Fruit fly (Drosophila melanogaster) whole organism, prepupa: ENCODE data around the gene Tpt.

Source experiments
- Blimp-1 ChIP-seq: fragments of 200-800 bp; sonication (Bioruptor generic); optimal IDR thresholded peaks from 3 replicates; lab custom pipeline; 2017; ENCODE audit warnings: missing biosample characterization, missing genetic modification characterization, mild to moderate bottlenecking, moderate library complexity, missing genetic modification reagents
- CG10631 ChIP-seq: fragments of 200-800 bp; sonication (Bioruptor generic); optimal IDR thresholded peaks from 2 replicates; lab custom pipeline; 2016; ENCODE audit warnings: missing biosample characterization, missing genetic modification characterization
- CG10669 ChIP-seq: fragments of 200-800 bp; sonication (Bioruptor generic); optimal IDR thresholded peaks from 3 replicates; lab custom pipeline; 2018; ENCODE audit warnings: missing biosample characterization, mild to moderate bottlenecking, missing genetic modification characterization, moderate library complexity
- CG11294 ChIP-seq: fragments of 200-800 bp; sonication (Bioruptor generic); IDR thresholded peaks from 2 replicates; pipeline ENCODE4 v1.3.6; 2022; ENCODE audit warnings: missing biosample characterization, missing genetic modification characterization
- CG11902 ChIP-seq: fragments of 200-800 bp; sonication (Bioruptor generic); optimal IDR thresholded peaks from 3 replicates; lab custom pipeline; 2016; ENCODE audit warnings: missing biosample characterization, missing genetic modification characterization
- CG15336 ChIP-seq: fragments of 200-800 bp; sonication (Bioruptor generic); IDR thresholded peaks from 2 replicates; pipeline ENCODE4 v1.3.6; 2022; ENCODE audit warnings: missing biosample characterization, missing genetic modification characterization
- CG16779 ChIP-seq: fragments of 200-800 bp; sonication (Bioruptor generic); optimal IDR thresholded peaks from 3 replicates; lab custom pipeline; 2017; ENCODE audit warnings: missing biosample characterization, mild to moderate bottlenecking, missing genetic modification characterization
- CG3032 ChIP-seq: fragments of 200-800 bp; optimal IDR thresholded peaks from 2 replicates; lab custom pipeline; 2019; ENCODE audit warnings: missing biosample characterization, mild to moderate bottlenecking, missing genetic modification characterization, moderate library complexity
- CG31627 ChIP-seq: fragments of 200-800 bp; sonication (Bioruptor generic); optimal IDR thresholded peaks from 3 replicates; lab custom pipeline; 2016; ENCODE audit warnings: missing biosample characterization, missing genetic modification characterization
- CG3919 ChIP-seq: fragments of 200-800 bp; sonication (Bioruptor generic); optimal IDR thresholded peaks from 3 replicates; lab custom pipeline; 2016; ENCODE audit warnings: missing biosample characterization, missing genetic modification characterization
- CG4318 ChIP-seq: fragments of 200-800 bp; sonication (Bioruptor generic); optimal IDR thresholded peaks from 3 replicates; lab custom pipeline; 2017; ENCODE audit warnings: missing biosample characterization, mild to moderate bottlenecking, missing genetic modification characterization
- CG6276 ChIP-seq: fragments of 200-800 bp; sonication (Bioruptor generic); optimal IDR thresholded peaks from 2 replicates; lab custom pipeline; 2017; ENCODE audit warnings: missing biosample characterization, mild to moderate bottlenecking, missing genetic modification characterization
- CG6792 ChIP-seq: fragments of 200-800 bp; sonication (Bioruptor generic); optimal IDR thresholded peaks from 3 replicates; lab custom pipeline; 2016; ENCODE audit warnings: missing biosample characterization, missing genetic modification characterization
- CG6808 ChIP-seq: fragments of 200-800 bp; sonication (Bioruptor generic); optimal IDR thresholded peaks from 3 replicates; lab custom pipeline; 2017; ENCODE audit warnings: missing biosample characterization, missing genetic modification characterization, mild to moderate bottlenecking, moderate library complexity, missing genetic modification reagents
- CG6854 ChIP-seq: fragments of 200-800 bp; sonication (Bioruptor generic); optimal IDR thresholded peaks from 2 replicates; lab custom pipeline; 2017; ENCODE audit warnings: missing biosample characterization, mild to moderate bottlenecking, missing genetic modification characterization
- CG8119 ChIP-seq: fragments of 200-800 bp; sonication (Bioruptor generic); IDR thresholded peaks from 3 replicates; pipeline ENCODE4 v1.3.6; 2022; ENCODE audit warnings: missing biosample characterization, missing genetic modification characterization
- CG8632 ChIP-seq: fragments of 200-800 bp; sonication (Bioruptor generic); optimal IDR thresholded peaks from 3 replicates; lab custom pipeline; 2016; ENCODE audit warnings: missing biosample characterization, missing genetic modification characterization
- CG9139 ChIP-seq: fragments of 200-800 bp; sonication (Bioruptor generic); optimal IDR thresholded peaks from 3 replicates; lab custom pipeline; 2017; ENCODE audit warnings: missing biosample characterization, mild to moderate bottlenecking, missing genetic modification characterization
- Eip78C ChIP-seq: fragments of 200-800 bp; sonication (Bioruptor generic); peaks from one replicate; lab custom pipeline; 2016; ENCODE audit warnings: missing biosample characterization, missing genetic modification characterization
- Eip93F ChIP-seq: fragments of 200-800 bp; sonication (Bioruptor generic); optimal IDR thresholded peaks from 2 replicates; lab custom pipeline; 2016; ENCODE audit warnings: missing biosample characterization, mild to moderate bottlenecking, missing genetic modification characterization
- Ets21C ChIP-seq: fragments of 200-800 bp; sonication (Bioruptor generic); optimal IDR thresholded peaks from 3 replicates; lab custom pipeline; 2016; ENCODE audit warnings: missing biosample characterization, missing genetic modification characterization
- Ets96B ChIP-seq: fragments of 200-800 bp; optimal IDR thresholded peaks from 2 replicates; lab custom pipeline; 2019; ENCODE audit warnings: missing biosample characterization, mild to moderate bottlenecking, missing genetic modification characterization, moderate library complexity
- Gug ChIP-seq: fragments of 200-800 bp; sonication (Bioruptor generic); IDR thresholded peaks from 2 replicates; pipeline ENCODE4 v1.3.6; 2022; ENCODE audit warnings: missing biosample characterization, missing genetic modification characterization
- Hr39 ChIP-seq: fragments of 200-800 bp; sonication (Bioruptor generic); optimal IDR thresholded peaks from 2 replicates; lab custom pipeline; 2016; ENCODE audit warnings: missing biosample characterization, missing genetic modification characterization
- Hr4 ChIP-seq: fragments of 200-800 bp; sonication (Bioruptor generic); optimal IDR thresholded peaks from 3 replicates; lab custom pipeline; 2016; ENCODE audit warnings: missing biosample characterization, missing genetic modification characterization
- Lpt ChIP-seq: fragments of 200-800 bp; sonication (Bioruptor generic); optimal IDR thresholded peaks from 3 replicates; lab custom pipeline; 2016; ENCODE audit warnings: missing biosample characterization, missing genetic modification characterization
- Met ChIP-seq: fragments of 200-800 bp; sonication (Bioruptor generic); optimal IDR thresholded peaks from 3 replicates; lab custom pipeline; 2016; ENCODE audit warnings: missing biosample characterization, missing genetic modification characterization
- OdsH ChIP-seq: fragments of 200-800 bp; sonication (Bioruptor generic); optimal IDR thresholded peaks from 3 replicates; lab custom pipeline; 2016; ENCODE audit warnings: missing biosample characterization, missing genetic modification characterization
- Smox ChIP-seq: fragments of 200-800 bp; sonication (Bioruptor generic); optimal IDR thresholded peaks from 3 replicates; lab custom pipeline; 2016; ENCODE audit warnings: missing biosample characterization, missing genetic modification characterization
- Sox102F ChIP-seq: fragments of 200-800 bp; sonication (Bioruptor generic); optimal IDR thresholded peaks from 2 replicates; lab custom pipeline; 2016; ENCODE audit warnings: missing biosample characterization, mild to moderate bottlenecking, missing genetic modification characterization
- Sox14 ChIP-seq: fragments of 200-800 bp; sonication (Bioruptor generic); optimal IDR thresholded peaks from 3 replicates; lab custom pipeline; 2016; ENCODE audit warnings: missing biosample characterization, missing genetic modification characterization
- Sox15 ChIP-seq: fragments of 200-800 bp; sonication (Bioruptor generic); optimal IDR thresholded peaks from 3 replicates; lab custom pipeline; 2016; ENCODE audit warnings: missing biosample characterization, missing genetic modification characterization
- achi ChIP-seq: fragments of 200-800 bp; sonication (Bioruptor generic); optimal IDR thresholded peaks from 3 replicates; lab custom pipeline; 2016; ENCODE audit warnings: missing biosample characterization, missing genetic modification characterization
- cyc ChIP-seq: fragments of 200-800 bp; sonication (Bioruptor generic); optimal IDR thresholded peaks from 3 replicates; lab custom pipeline; 2016; ENCODE audit warnings: missing biosample characterization, missing genetic modification characterization
- dac ChIP-seq: fragments of 200-800 bp; sonication (Bioruptor generic); optimal IDR thresholded peaks from 2 replicates; lab custom pipeline; 2017; ENCODE audit warnings: missing biosample characterization, mild to moderate bottlenecking, missing genetic modification characterization
- esn ChIP-seq: fragments of 200-800 bp; sonication (Bioruptor generic); optimal IDR thresholded peaks from 2 replicates; lab custom pipeline; 2016; ENCODE audit warnings: missing biosample characterization, mild to moderate bottlenecking, missing genetic modification characterization, moderate library complexity
- fd59A ChIP-seq: fragments of 200-800 bp; sonication (Bioruptor generic); optimal IDR thresholded peaks from 2 replicates; lab custom pipeline; 2017; ENCODE audit warnings: missing biosample characterization, mild to moderate bottlenecking, missing genetic modification characterization, missing genetic modification reagents
- fd85E ChIP-seq: fragments of 200-800 bp; sonication (Bioruptor generic); optimal IDR thresholded peaks from 3 replicates; lab custom pipeline; 2016; ENCODE audit warnings: missing biosample characterization, missing genetic modification characterization
- fkh ChIP-seq: fragments of 200-800 bp; sonication (Bioruptor generic); optimal IDR thresholded peaks from 3 replicates; lab custom pipeline; 2017; ENCODE audit warnings: missing biosample characterization, mild to moderate bottlenecking, missing genetic modification characterization, moderate library complexity
- lz ChIP-seq: fragments of 200-800 bp; sonication (Bioruptor generic); optimal IDR thresholded peaks from 3 replicates; lab custom pipeline; 2016; ENCODE audit warnings: missing biosample characterization, missing genetic modification characterization
- net ChIP-seq: fragments of 200-800 bp; sonication (Bioruptor generic); optimal IDR thresholded peaks from 3 replicates; lab custom pipeline; 2016; ENCODE audit warnings: missing biosample characterization, missing genetic modification characterization
- ss ChIP-seq, 2 experiments: fragments of 200-800 bp; sonication (Bioruptor generic); optimal IDR thresholded peaks; 2 replicates in 1 of 2; 3 replicates in 1 of 2; lab custom pipeline; 2017 to 2018; ENCODE audit warnings: mild to moderate bottlenecking in 2 of 2, missing biosample characterization in 2 of 2, missing genetic modification characterization in 2 of 2, moderate library complexity in 1 of 2
- svp ChIP-seq: fragments of 200-800 bp; sonication (Bioruptor generic); peaks from one replicate; lab custom pipeline; 2016; ENCODE audit warnings: missing biosample characterization, missing genetic modification characterization
- topi ChIP-seq: fragments of 200-800 bp; sonication (Bioruptor generic); optimal IDR thresholded peaks from 3 replicates; lab custom pipeline; 2016; ENCODE audit warnings: missing biosample characterization, missing genetic modification characterization
- vri ChIP-seq: fragments of 200-800 bp; sonication (Bioruptor generic); optimal IDR thresholded peaks from 3 replicates; lab custom pipeline; 2016; ENCODE audit warnings: missing biosample characterization, mild to moderate bottlenecking, missing genetic modification characterization

Gene Tpt

dm6 chr3L:8370922-8371321 is 34.2 kb downstream of the Tpt start (continued):
- TF ChIP-seq Smox (GFP tag; lab: Kevin White, UChicago) (peak; percentile 64), Sox102F (GFP tag; lab: Kevin White, UChicago) (peak; percentile 70), Sox15 (GFP tag; lab: Kevin White, UChicago) (no peak), Eip93F (GFP tag; lab: Kevin White, UChicago) (no peak), CG6854 (no peak), CG10669 (GFP tag; lab: Kevin White, UChicago) (no peak), CG4318 (GFP tag; lab: Kevin White, UChicago) (no peak), Eip78C (GFP tag; lab: Kevin White, UChicago) (peak; percentile 80), CG11902 (GFP tag; lab: Kevin White, UChicago) (no peak), Ets21C (GFP tag; lab: Kevin White, UChicago) (peak; percentile 54), Sox14 (GFP tag; lab: Kevin White, UChicago) (peak; percentile 44), CG9139 (no peak), lz (GFP tag; lab: Kevin White, UChicago) (peak; percentile 57), ss (GFP tag; optimal IDR thresholded peaks at IDR 0.05; lab: Kevin White, UChicago) (no peak), achi (GFP tag; lab: Kevin White, UChicago) (no peak), CG16779 (tag; lab: Kevin White, UChicago) (no peak), fd59A (GFP tag; lab: Kevin White, UChicago) (no peak), CG3032 (tag; lab: Kevin White, UChicago) (no peak), Hr4 (GFP tag; lab: Kevin White, UChicago) (no peak), OdsH (GFP tag; lab: Kevin White, UChicago) (peak; percentile 14), CG6276 (GFP tag; lab: Kevin White, UChicago) (no peak), Gug (GFP tag; lab: Robert Waterston, UW) (no peak), fd85E (GFP tag; lab: Kevin White, UChicago) (no peak), net (GFP tag; lab: Kevin White, UChicago) (no peak)

- TF ChIP-seq CG15336 (GFP tag; lab: Robert Waterston, UW), result no peak
- no peak for TF ChIP-seq Lpt (GFP tag; lab: Kevin White, UChicago)
- TF ChIP-seq Blimp-1 (GFP tag; lab: Kevin White, UChicago), result peak; percentile 79
- TF ChIP-seq Hr39 (GFP tag; lab: Kevin White, UChicago), result no peak
- no peak for TF ChIP-seq CG10631 (GFP tag; lab: Kevin White, UChicago)
- TF ChIP-seq fkh (GFP tag; lab: Kevin White, UChicago), result no peak
- TF ChIP-seq CG6854, result peak; percentile 18
- TF ChIP-seq CG6808 (GFP tag; lab: Kevin White, UChicago), result no peak
- no peak for TF ChIP-seq Gug (GFP tag; lab: Robert Waterston, UW)
- peak; percentile 50 for TF ChIP-seq svp (GFP tag; lab: Kevin White, UChicago)
- TF ChIP-seq Eip78C (GFP tag; lab: Kevin White, UChicago), result peak; percentile 8
- TF ChIP-seq Sox102F (GFP tag; lab: Kevin White, UChicago), result peak; percentile 0
Measured at dm6 chr3L:8369456-8369855, 35.6 kb downstream of the Tpt start.

dm6 chr3L:8368694-8369344 is 36.3 kb downstream of the Tpt start:
- peak; percentile 78 for TF ChIP-seq CG31627
- peak; percentile 48 for TF ChIP-seq Ets21C (GFP tag; lab: Kevin White, UChicago)
- TF ChIP-seq Sox15 (GFP tag; lab: Kevin White, UChicago), result no peak
- peak; percentile 44 for TF ChIP-seq CG11902 (GFP tag; lab: Kevin White, UChicago)
- TF ChIP-seq vri (GFP tag; lab: Kevin White, UChicago), result peak; percentile 42
- no peak for TF ChIP-seq CG6808 (GFP tag; lab: Kevin White, UChicago)
- TF ChIP-seq CG15336 (GFP tag; lab: Robert Waterston, UW), result no peak
- TF ChIP-seq Eip93F (GFP tag; lab: Kevin White, UChicago), result peak; percentile 2
- no peak for TF ChIP-seq Gug (GFP tag; lab: Robert Waterston, UW)
- TF ChIP-seq Ets96B, result no peak
- peak; percentile 76 for TF ChIP-seq Smox (GFP tag; lab: Kevin White, UChicago)
- no peak for TF ChIP-seq dac (GFP tag; lab: Kevin White, UChicago)
- peak; percentile 3 for TF ChIP-seq CG8632 (GFP tag; lab: Kevin White, UChicago)
- peak; percentile 75 for TF ChIP-seq Hr39 (GFP tag; lab: Kevin White, UChicago)
- no peak for TF ChIP-seq CG8119 (GFP tag; lab: Robert Waterston, UW)
- no peak for TF ChIP-seq CG4318 (GFP tag; lab: Kevin White, UChicago)
- TF ChIP-seq Met, result peak; percentile 84
- no peak for TF ChIP-seq fd85E (GFP tag; lab: Kevin White, UChicago)
- peak; percentile 22 for TF ChIP-seq CG6792 (GFP tag; lab: Kevin White, UChicago)
- TF ChIP-seq CG9139, result no peak
- peak; percentile 83 for TF ChIP-seq topi (GFP tag; lab: Kevin White, UChicago)
- TF ChIP-seq cyc (GFP tag; lab: Kevin White, UChicago), result peak; percentile 77
- TF ChIP-seq CG11294 (GFP tag; lab: Robert Waterston, UW), result no peak
- peak; percentile 60 for TF ChIP-seq Eip78C (GFP tag; lab: Kevin White, UChicago)
- peak; percentile 76 for TF ChIP-seq esn
- peak; percentile 42 for TF ChIP-seq CG3919 (GFP tag; lab: Kevin White, UChicago)
- TF ChIP-seq CG6854, result peak; percentile 4
